Worm (Caenorhabditis elegans): ENCODE results near the gene clec-67.
A peak's percentile ranks its signal among the peaks of the same experiment; 100 is the strongest.

clec-67 gene

ce11 chrIV:3921898-3922297, at the start of gene clec-67:
Gene clec-67, plus strand, starts transcription at chrIV:3922165.
- TF ChIP-seq sma-9 (GFP tag; optimal IDR thresholded peaks at IDR 0.05) (peak; percentile 40), sma-9 (tag; optimal IDR thresholded peaks at IDR 0.05) (no peak), sma-3 (GFP tag; optimal IDR thresholded peaks at IDR 0.05) (no peak), fos-1 (tag; optimal IDR thresholded peaks at IDR 0.05) (peak; percentile 79)

ce11 chrIV:3873195-3873594, 48.8 kb upstream of the clec-67 start:
- TF ChIP-seq elt-3 (tag; optimal IDR thresholded peaks at IDR 0.05) (no peak), skn-1 (tag; optimal IDR thresholded peaks at IDR 0.05) (no peak), nhr-6 (tag; optimal IDR thresholded peaks at IDR 0.05) (no peak), nhr-129 (tag; optimal IDR thresholded peaks at IDR 0.05) (no peak), lin-11 (tag; optimal IDR thresholded peaks at IDR 0.05) (no peak), sma-9 (GFP tag; optimal IDR thresholded peaks at IDR 0.05) (no peak), sma-9 (tag; optimal IDR thresholded peaks at IDR 0.05) (no peak), nhr-21 (tag; optimal IDR thresholded peaks at IDR 0.05) (no peak), nhr-11 (tag; optimal IDR thresholded peaks at IDR 0.05) (no peak), elt-1 (tag; optimal IDR thresholded peaks at IDR 0.05) (no peak), mdl-1 (tag; optimal IDR thresholded peaks at IDR 0.05) (no peak), ceh-16 (tag; optimal IDR thresholded peaks at IDR 0.05) (no peak), nhr-23 (tag; optimal IDR thresholded peaks at IDR 0.05) (no peak), lsy-2 (tag; optimal IDR thresholded peaks at IDR 0.05) (no peak), Y55F3AM.14 (GFP tag; optimal IDR thresholded peaks at IDR 0.05) (no peak), unc-39 (tag; optimal IDR thresholded peaks at IDR 0.05) (no peak), ztf-11 (tag; optimal IDR thresholded peaks at IDR 0.05) (no peak)

- TF ChIP-seq peb-1 (tag; optimal IDR thresholded peaks at IDR 0.05): no peak
- no peak for TF ChIP-seq ztf-1 (GFP tag; conservative IDR thresholded peaks at IDR 0.05)
- TF ChIP-seq nhr-21 (tag; optimal IDR thresholded peaks at IDR 0.05): no peak
- TF ChIP-seq ceh-16 (tag; optimal IDR thresholded peaks at IDR 0.05): no peak
- no peak for TF ChIP-seq nhr-129 (tag; optimal IDR thresholded peaks at IDR 0.05)
- no peak for TF ChIP-seq zag-1 (tag; optimal IDR thresholded peaks at IDR 0.05)
- no peak for TF ChIP-seq lin-39 (tag; optimal IDR thresholded peaks at IDR 0.05)
- TF ChIP-seq elt-1 (tag; optimal IDR thresholded peaks at IDR 0.05): no peak
- TF ChIP-seq nhr-10 (tag; optimal IDR thresholded peaks at IDR 0.05): no peak
- no peak for TF ChIP-seq nhr-23 (tag; optimal IDR thresholded peaks at IDR 0.05)
- no peak for TF ChIP-seq mab-5 (tag; optimal IDR thresholded peaks at IDR 0.05)
- no peak for TF ChIP-seq aly-2 (tag; optimal IDR thresholded peaks at IDR 0.05)
- TF ChIP-seq C34F6.9 (tag; optimal IDR thresholded peaks at IDR 0.05): no peak
- TF ChIP-seq ztf-4 (tag; optimal IDR thresholded peaks at IDR 0.05): no peak
Observed at ce11 chrIV:3873706-3874105, 48.3 kb upstream of the clec-67 start, which contains the start of gene F37C4.5. Gene F37C4.5, minus strand, starts transcription at chrIV:3873806.

- TF ChIP-seq mdl-1 (tag; optimal IDR thresholded peaks at IDR 0.05) (no peak), elt-1 (tag; optimal IDR thresholded peaks at IDR 0.05) (no peak), dmd-4 (tag; optimal IDR thresholded peaks at IDR 0.05) (no peak), sma-9 (GFP tag; optimal IDR thresholded peaks at IDR 0.05) (peak; percentile 26), sma-9 (tag; optimal IDR thresholded peaks at IDR 0.05) (no peak), nhr-21 (tag; optimal IDR thresholded peaks at IDR 0.05) (no peak), nhr-10 (tag; optimal IDR thresholded peaks at IDR 0.05) (peak; percentile 30), nhr-6 (tag; optimal IDR thresholded peaks at IDR 0.05) (no peak), ceh-82 (tag; optimal IDR thresholded peaks at IDR 0.05) (no peak), ama-1 (optimal IDR thresholded peaks at IDR 0.05) (peak; percentile 95), lsy-2 (tag; optimal IDR thresholded peaks at IDR 0.05) (peak in 1 of 2 experiments; percentile 51), C34F6.9 (tag; optimal IDR thresholded peaks at IDR 0.05) (peak; percentile 41), fos-1 (tag; optimal IDR thresholded peaks at IDR 0.05) (peak; percentile 65), peb-1 (tag; optimal IDR thresholded peaks at IDR 0.05) (no peak), mbf-1 (tag; optimal IDR thresholded peaks at IDR 0.05) (no peak), nhr-25 (tag; optimal IDR thresholded peaks at IDR 0.05) (peak; percentile 19), sma-3 (GFP tag; optimal IDR thresholded peaks at IDR 0.05) (no peak), egl-27 (tag; optimal IDR thresholded peaks at IDR 0.05) (no peak), sem-4 (tag; optimal IDR thresholded peaks at IDR 0.05) (no peak), unc-55 (GFP tag; optimal IDR thresholded peaks at IDR 0.05) (peak; percentile 28), lin-13 (GFP tag; optimal IDR thresholded peaks at IDR 0.05) (no peak), crh-2 (tag; optimal IDR thresholded peaks at IDR 0.05) (peak; percentile 40), lin-39 (tag; optimal IDR thresholded peaks at IDR 0.05) (no peak), ZK546.5 (tag; optimal IDR thresholded peaks at IDR 0.05) (no peak), nhr-11 (tag; optimal IDR thresholded peaks at IDR 0.05) (no peak), nhr-237 (tag; optimal IDR thresholded peaks at IDR 0.05) (no peak), zag-1 (tag; optimal IDR thresholded peaks at IDR 0.05) (no peak), F13H6.1 (tag; optimal IDR thresholded peaks at IDR 0.05) (peak; percentile 10), nhr-129 (tag; optimal IDR thresholded peaks at IDR 0.05) (peak; percentile 45), nhr-77 (tag; optimal IDR thresholded peaks at IDR 0.05) (no peak), ceh-16 (tag; optimal IDR thresholded peaks at IDR 0.05) (no peak)
Observed at ce11 chrIV:3874417-3874816, 47.5 kb upstream of the clec-67 start.
